Worm (Caenorhabditis elegans): ENCODE data around the gene cyp-35D1.

- TF ChIP-seq R02D3.7 (tag; optimal IDR thresholded peaks at IDR 0.05) = no peak
- no peak for TF ChIP-seq ztf-11 (tag; optimal IDR thresholded peaks at IDR 0.05)
- no peak for TF ChIP-seq elt-3 (tag; optimal IDR thresholded peaks at IDR 0.05)
- TF ChIP-seq unc-62 (GFP tag; optimal IDR thresholded peaks at IDR 0.05) = no peak
These were observed 4.8 kb downstream of the cyp-35D1 start, which contains the start of gene srj-10 for ce11 chrV:16073856-16074255.

Measured in whole organism, L3 larva.